Worm (Caenorhabditis elegans) whole organism, dauer: ENCODE results near the gene T27E9.6.
"Not testable (repeated sequence)": the region's sequence is repeated elsewhere in the genome, so short reads cannot be mapped to it uniquely, and the experiment has no call there.

Experiments used
- unc-62 ChIP-seq: sonication (generic microtip); optimal IDR thresholded peaks from 2 replicates; lab custom pipeline; 2017; ENCODE audit warnings: missing biosample characterization, missing genetic modification reagents, missing genetic modification characterization

Gene T27E9.6

ce11 chrIII:13476682-13477081, at the start of gene T27E9.6:
TSS of gene T27E9.6 (minus strand) at chrIII:13476782.
- no peak for TF ChIP-seq unc-62

- no peak for TF ChIP-seq unc-62
Measured at ce11 chrIII:13526191-13526590, 49.6 kb upstream of the T27E9.6 start.

DNA sequence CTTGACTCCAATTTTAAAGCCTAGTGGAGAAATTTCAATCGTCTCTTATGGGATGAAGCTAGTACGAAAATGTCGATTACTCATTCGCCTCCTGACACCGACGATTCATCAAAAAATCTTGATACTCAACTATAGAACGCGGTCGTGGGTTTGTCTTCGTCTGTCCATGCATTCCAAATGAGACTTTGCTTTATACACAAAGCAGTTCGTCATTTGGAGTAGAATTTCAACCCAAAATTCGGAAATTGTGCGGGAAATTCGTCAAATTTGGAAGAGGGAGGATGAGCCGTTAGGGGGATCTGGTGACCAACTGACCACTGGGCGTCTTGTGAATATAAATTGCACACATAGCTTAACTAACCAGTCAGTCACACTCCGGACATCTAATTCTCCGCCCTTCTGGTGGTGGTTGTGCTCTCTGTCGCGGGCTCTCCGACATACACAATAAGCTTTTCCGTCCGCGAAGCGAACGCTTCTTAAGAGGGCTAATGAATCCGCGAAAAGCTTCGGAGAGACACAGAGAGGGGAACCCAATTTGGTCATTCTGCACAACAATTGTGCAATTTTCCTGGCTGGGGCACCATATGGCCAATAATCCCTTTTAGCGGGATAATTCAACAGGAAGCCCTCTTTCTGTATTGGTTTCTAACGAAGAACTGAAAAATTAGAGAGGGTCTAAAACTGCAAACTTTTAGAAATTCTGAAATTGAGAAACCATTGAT, 48.7 kb upstream of the T27E9.6 start:
- no peak for TF ChIP-seq unc-62

DNA sequence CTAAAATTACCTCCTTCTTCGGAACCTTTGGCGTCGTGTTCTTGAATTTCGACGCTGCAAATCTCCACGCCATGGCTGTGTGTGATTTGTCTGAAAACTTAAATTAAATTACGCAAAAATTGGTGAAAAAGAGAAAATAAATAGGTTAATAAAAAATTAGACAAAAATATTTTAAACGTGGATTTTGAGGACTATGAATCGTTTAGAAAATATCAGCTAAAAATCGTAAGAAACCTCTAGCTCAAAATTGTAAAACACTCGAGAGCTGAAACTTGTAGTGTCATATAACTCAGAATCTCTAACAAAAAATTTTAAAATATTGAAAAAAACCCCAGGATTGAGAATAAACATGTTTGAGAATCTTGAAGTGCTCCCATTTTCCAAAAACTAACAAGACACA, 47.4 kb upstream of the T27E9.6 start, which contains the start of gene pod-1:
pod-1 (minus strand) TSS at position 101 of the 400 bp plus-strand sequence.
- TF ChIP-seq unc-62 = no peak

ce11 chrIII:13518437-13518836, 41.9 kb upstream of the T27E9.6 start:
- no peak for TF ChIP-seq unc-62

DNA sequence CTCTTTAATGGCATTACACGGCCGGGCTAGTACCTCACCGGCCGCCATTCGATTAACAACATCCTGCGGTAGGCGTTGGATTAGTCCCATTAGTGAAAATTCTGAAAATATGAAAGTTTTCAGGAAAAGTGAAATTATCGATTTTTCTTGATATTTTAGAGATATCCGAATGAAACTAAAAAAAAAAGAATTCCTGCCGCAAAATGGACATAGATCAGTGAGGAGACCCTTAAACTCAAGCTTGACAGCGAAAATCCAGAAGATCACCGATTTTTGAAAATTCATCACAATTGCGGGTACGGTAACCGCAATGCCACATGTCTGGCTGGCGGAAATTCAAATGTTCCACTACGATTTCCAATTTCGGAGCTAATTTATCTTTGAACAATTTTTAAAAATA, 37.9 kb upstream of the T27E9.6 start, which contains the start of gene mlh-1:
mlh-1 (minus strand) TSS at position 101 of the 400 bp plus-strand sequence.
- no peak for TF ChIP-seq unc-62

ce11 chrIII:13510753-13511152, 34.2 kb upstream of the T27E9.6 start:
- no peak for TF ChIP-seq unc-62

- TF ChIP-seq unc-62 = no peak
Measured at ce11 chrIII:13505718-13506117, 29.1 kb upstream of the T27E9.6 start, which contains the start of gene T28A8.3. TSS of gene T28A8.3 (plus strand) at chrIII:13506018.

DNA sequence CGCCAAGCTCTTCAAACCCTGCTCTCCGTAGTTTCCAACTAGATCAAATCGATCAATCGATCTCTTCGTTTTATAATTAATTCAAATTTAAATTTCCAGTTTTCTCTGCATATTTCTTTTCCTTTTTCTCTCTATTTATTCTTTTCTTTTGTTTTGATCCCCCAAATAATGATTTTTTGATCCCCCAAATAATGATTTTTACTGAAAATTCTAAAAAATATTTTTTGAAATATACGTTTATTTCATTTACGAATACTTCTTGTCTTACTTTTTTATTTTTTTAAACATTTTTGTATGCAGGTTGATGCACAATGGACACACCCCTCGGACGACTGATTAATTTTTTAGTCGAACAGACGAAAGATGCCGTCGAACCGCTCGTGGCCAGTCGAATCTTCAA, 26.8 kb upstream of the T27E9.6 start, which contains the start of gene T28A8.4:
T28A8.4 (plus strand) TSS at position 301 of the 400 bp plus-strand sequence.
- TF ChIP-seq unc-62 = no peak

- TF ChIP-seq unc-62 = no peak
Measured at ce11 chrIII:13502513-13502912, 25.9 kb upstream of the T27E9.6 start, which contains the start of gene T28A8.8. TSS of gene T28A8.8 (plus strand) at chrIII:13502813.

DNA sequence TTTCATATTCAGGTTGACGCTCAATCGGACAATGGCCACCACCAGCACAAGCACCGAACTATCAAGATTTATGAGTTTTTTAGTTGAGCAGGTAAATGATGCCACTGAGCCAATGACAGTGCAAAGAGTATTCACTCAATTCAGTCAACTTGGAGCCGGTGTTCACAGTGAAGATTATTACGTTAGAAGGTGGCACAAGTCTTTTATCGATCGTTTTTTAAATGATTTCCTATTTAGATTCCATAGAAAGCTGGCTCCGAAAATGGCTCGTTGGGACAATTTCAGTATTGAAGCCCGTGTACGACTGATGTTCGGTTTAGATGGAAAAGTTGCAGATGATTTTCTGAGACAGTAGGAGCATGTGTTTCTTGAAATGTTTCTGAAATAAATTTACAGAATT, 25.0 kb upstream of the T27E9.6 start, which contains the start of gene T28A8.5:
T28A8.5 (plus strand) TSS at position 32 of the 400 bp plus-strand sequence.
- TF ChIP-seq unc-62 = no peak

- TF ChIP-seq unc-62 = not testable (repeated sequence)
Measured at ce11 chrIII:13498899-13499298, 22.3 kb upstream of the T27E9.6 start, which contains the start of gene T28A8.6. TSS of gene T28A8.6 (plus strand) at chrIII:13499199.

ce11 chrIII:13495571-13495970, 19.0 kb upstream of the T27E9.6 start, which contains the start of gene T28A8.2:
TSS of gene T28A8.2 (minus strand) at chrIII:13495671.
- TF ChIP-seq unc-62 = no peak

DNA sequence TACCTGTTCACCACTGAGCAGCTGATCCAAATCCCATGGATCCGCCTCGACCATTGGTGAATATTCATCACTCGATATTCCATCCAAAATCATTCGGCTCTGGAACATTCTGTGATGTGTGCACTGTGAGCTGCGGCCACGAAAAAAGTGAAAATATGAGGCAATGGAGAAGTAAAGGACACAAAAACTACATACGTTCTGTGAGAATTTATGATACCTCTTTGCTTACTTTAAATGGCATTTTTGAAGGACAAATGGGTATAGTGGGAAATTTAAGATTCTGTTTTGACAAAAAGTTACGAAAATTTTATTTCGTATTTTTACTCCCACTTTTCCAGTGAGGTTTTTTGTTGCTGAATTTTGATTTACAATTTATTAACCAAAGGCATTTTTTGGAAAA, 15.8 kb upstream of the T27E9.6 start, which contains the start of gene twk-40:
twk-40 (minus strand) TSS at position 101 of the 400 bp plus-strand sequence.
- no peak for TF ChIP-seq unc-62

DNA sequence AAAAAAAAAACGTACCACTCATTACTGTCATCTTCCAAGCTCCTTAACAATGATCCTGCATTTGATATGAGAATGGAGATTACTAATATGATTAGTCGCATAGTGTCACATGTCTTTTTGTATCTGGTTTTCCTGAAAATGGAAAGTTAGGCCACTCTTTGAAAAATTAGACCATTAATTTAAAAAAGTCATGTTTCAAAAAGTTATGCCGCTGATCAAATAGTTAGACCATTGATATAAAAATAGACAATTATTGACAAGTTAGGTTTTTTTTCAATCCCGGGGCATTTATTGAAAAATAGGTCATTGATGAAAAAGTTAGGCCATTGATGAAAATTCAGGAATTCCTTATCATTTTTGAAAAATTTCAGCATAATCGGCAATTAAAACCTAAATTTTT, 7.4 kb upstream of the T27E9.6 start, which contains the start of gene acc-4:
acc-4 (minus strand) TSS at position 101 of the 400 bp plus-strand sequence.
- TF ChIP-seq unc-62 = no peak

- TF ChIP-seq unc-62 = no peak
Measured at ce11 chrIII:13474482-13474881, 2.1 kb downstream of the T27E9.6 start.

- TF ChIP-seq unc-62 = no peak
Measured at ce11 chrIII:13471504-13471903, 5.1 kb downstream of the T27E9.6 start, which contains the start of gene pssy-2. TSS of gene pssy-2 (plus strand) at chrIII:13471804.
